Worm (Caenorhabditis elegans) whole organism, L1 larva: ENCODE results near the gene best-24.

Experiments used
- C04F5.9 ChIP-seq: sonication (generic microtip); optimal IDR thresholded peaks from 2 replicates; lab custom pipeline; 2016; ENCODE audit warnings: missing genetic modification characterization, missing compliant biosample characterization
- C34B4.2 ChIP-seq: sonication (generic microtip); optimal IDR thresholded peaks from 2 replicates; lab custom pipeline; 2017; ENCODE audit warnings: mild to moderate bottlenecking, missing genetic modification characterization, missing compliant biosample characterization
- F16B12.6 ChIP-seq: fragments of 150-350 bp; optimal IDR thresholded peaks from 2 replicates; lab custom pipeline; 2014; ENCODE audit warnings: missing biosample characterization, missing genetic modification characterization
- Y116A8C.19 ChIP-seq: sonication (generic microtip); optimal IDR thresholded peaks from 2 replicates; lab custom pipeline; 2016; ENCODE audit warnings: missing compliant biosample characterization, missing genetic modification characterization, borderline replicate concordance
- aha-1 ChIP-seq: fragments of 150-350 bp; optimal IDR thresholded peaks from 2 replicates; lab custom pipeline; 2014; ENCODE audit warnings: missing biosample characterization, missing genetic modification characterization
- alr-1 ChIP-seq: fragments of 200-800 bp; sonication (Bioruptor generic); optimal IDR thresholded peaks from 2 replicates; lab custom pipeline; 2018; ENCODE audit warnings: borderline replicate concordance, mild to moderate bottlenecking, missing genetic modification characterization, missing compliant biosample characterization
- aly-2 ChIP-seq: fragments of 150-350 bp; optimal IDR thresholded peaks from 2 replicates; lab custom pipeline; 2014; ENCODE audit warnings: missing biosample characterization, missing genetic modification characterization
- blmp-1 ChIP-seq: fragments of 150-350 bp; optimal IDR thresholded peaks from 2 replicates; lab custom pipeline; 2014; ENCODE audit warnings: missing biosample characterization, missing genetic modification characterization
- ceh-8 ChIP-seq: fragments of 200-800 bp; sonication (Bioruptor generic); optimal IDR thresholded peaks from 2 replicates; lab custom pipeline; 2018; ENCODE audit warnings: mild to moderate bottlenecking, missing genetic modification characterization, moderate library complexity, missing compliant biosample characterization
- ces-1 ChIP-seq: fragments of 150-350 bp; optimal IDR thresholded peaks from 2 replicates; lab custom pipeline; 2014; ENCODE audit warnings: missing biosample characterization, missing genetic modification reagents, missing genetic modification characterization
- dsc-1 ChIP-seq: sonication (generic microtip); optimal IDR thresholded peaks from 2 replicates; lab custom pipeline; 2016; ENCODE audit warnings: mild to moderate bottlenecking, missing genetic modification characterization, missing compliant biosample characterization
- elt-3 ChIP-seq, 6 experiments: fragments of 150-350 bp in 1 of 6; sonication (generic microtip); optimal IDR thresholded peaks; 2 replicates each; lab custom pipeline; 2017 to 2018; ENCODE audit warnings: missing biosample characterization in 6 of 6, missing genetic modification characterization in 6 of 6, inconsistent platforms in 1 of 6
- ets-5 ChIP-seq: fragments of 200-800 bp; sonication (Bioruptor generic); IDR thresholded peaks from 2 replicates; pipeline ENCODE4 v1.3.6; 2022; ENCODE audit warnings: missing genetic modification characterization, missing compliant biosample characterization
- fkh-10 ChIP-seq: sonication (generic microtip); optimal IDR thresholded peaks from 2 replicates; lab custom pipeline; 2017; ENCODE audit warnings: missing biosample characterization, missing genetic modification reagents, missing genetic modification characterization
- fkh-4 ChIP-seq: sonication (generic microtip); optimal IDR thresholded peaks from 2 replicates; lab custom pipeline; 2016; ENCODE audit warnings: missing compliant biosample characterization, missing genetic modification characterization, borderline replicate concordance
- fos-1 ChIP-seq: fragments of 150-350 bp; optimal IDR thresholded peaks from 2 replicates; lab custom pipeline; 2014; ENCODE audit warnings: missing biosample characterization, missing genetic modification characterization
- hlh-4 ChIP-seq: sonication (generic microtip); optimal IDR thresholded peaks from 2 replicates; lab custom pipeline; 2016; ENCODE audit warnings: mild to moderate bottlenecking, missing genetic modification characterization, missing compliant biosample characterization
- hpl-2 ChIP-seq: fragments of 150-350 bp; optimal IDR thresholded peaks from 2 replicates; lab custom pipeline; 2014; ENCODE audit warnings: missing biosample characterization, missing genetic modification reagents, missing genetic modification characterization
- irx-1 ChIP-seq: sonication (generic microtip); optimal IDR thresholded peaks from 2 replicates; lab custom pipeline; 2016; ENCODE audit warnings: missing genetic modification characterization, missing compliant biosample characterization
- isw-1 ChIP-seq: fragments of 200-800 bp; sonication (Bioruptor generic); IDR thresholded peaks from 2 replicates; pipeline ENCODE4 v1.3.6; 2022; ENCODE audit warnings: missing genetic modification characterization, missing compliant biosample characterization
- jun-1 ChIP-seq: fragments of 150-350 bp; optimal IDR thresholded peaks from 2 replicates; lab custom pipeline; 2014; ENCODE audit warnings: missing biosample characterization, missing genetic modification reagents, missing genetic modification characterization
- lin-13 ChIP-seq: fragments of 150-350 bp; optimal IDR thresholded peaks from 2 replicates; lab custom pipeline; 2014; ENCODE audit warnings: missing biosample characterization, missing genetic modification reagents, missing genetic modification characterization
- lin-35 ChIP-seq, 2 experiments: fragments of 150-350 bp; optimal IDR thresholded peaks; 2 replicates each; lab custom pipeline; 2014; ENCODE audit warnings: missing biosample characterization in 2 of 2, missing genetic modification characterization in 2 of 2, missing genetic modification reagents in 2 of 2
- lir-3 ChIP-seq: sonication (generic microtip); optimal IDR thresholded peaks from 2 replicates; lab custom pipeline; 2016; ENCODE audit warnings: mild to moderate bottlenecking, missing genetic modification characterization, moderate library complexity, missing compliant biosample characterization; ENCODE audit not compliant: poor library complexity
- mdl-1 ChIP-seq, 2 experiments: fragments of 150-350 bp; optimal IDR thresholded peaks; 2 replicates each; lab custom pipeline; 2014 to 2017; ENCODE audit warnings: missing biosample characterization in 2 of 2, missing genetic modification characterization in 2 of 2, inconsistent platforms in 1 of 2
- nhr-12 ChIP-seq: sonication (generic microtip); optimal IDR thresholded peaks from 2 replicates; lab custom pipeline; 2017; ENCODE audit warnings: missing biosample characterization, missing genetic modification characterization
- nhr-47 ChIP-seq: sonication (generic microtip); optimal IDR thresholded peaks from 2 replicates; lab custom pipeline; 2016; ENCODE audit warnings: mild to moderate bottlenecking, missing genetic modification characterization, moderate library complexity, missing compliant biosample characterization
- nhr-71 ChIP-seq: sonication (generic microtip); optimal IDR thresholded peaks from 2 replicates; lab custom pipeline; 2016; ENCODE audit warnings: mild to moderate bottlenecking, missing genetic modification characterization, moderate library complexity, missing compliant biosample characterization
- nhr-76 ChIP-seq: sonication (generic microtip); optimal IDR thresholded peaks from 2 replicates; lab custom pipeline; 2017; ENCODE audit warnings: missing biosample characterization, missing genetic modification characterization
- nhr-77 ChIP-seq: fragments of 150-350 bp; optimal IDR thresholded peaks from 2 replicates; lab custom pipeline; 2014; ENCODE audit warnings: missing biosample characterization, missing genetic modification characterization
- nhr-84 ChIP-seq: sonication (generic microtip); optimal IDR thresholded peaks from 2 replicates; lab custom pipeline; 2017; ENCODE audit warnings: missing biosample characterization, missing genetic modification characterization
- nhr-85 ChIP-seq: sonication (generic microtip); peaks from one replicate; lab custom pipeline; 2016; ENCODE audit warnings: missing genetic modification characterization, inconsistent platforms, missing compliant biosample characterization
- pag-3 ChIP-seq: sonication (generic microtip); optimal IDR thresholded peaks from 2 replicates; lab custom pipeline; 2017; ENCODE audit warnings: missing genetic modification characterization, mild to moderate bottlenecking, missing compliant biosample characterization, antibody characterized with exemption, borderline replicate concordance; ENCODE audit not compliant: insufficient read depth
- pqm-1 ChIP-seq: sonication (generic microtip); optimal IDR thresholded peaks from 3 replicates; lab custom pipeline; 2017; ENCODE audit warnings: missing biosample characterization, missing genetic modification characterization
- rnt-1 ChIP-seq: sonication (generic microtip); optimal IDR thresholded peaks from 2 replicates; lab custom pipeline; 2016; ENCODE audit warnings: mild to moderate bottlenecking, missing genetic modification characterization, moderate library complexity, missing compliant biosample characterization
- skn-1 ChIP-seq: fragments of 150-350 bp; optimal IDR thresholded peaks from 2 replicates; lab custom pipeline; 2014; ENCODE audit warnings: missing biosample characterization, missing genetic modification characterization
- snu-23 ChIP-seq: sonication (generic microtip); optimal IDR thresholded peaks from 2 replicates; lab custom pipeline; 2016; ENCODE audit warnings: missing genetic modification characterization, missing compliant biosample characterization
- sox-4 ChIP-seq: sonication (generic microtip); optimal IDR thresholded peaks from 2 replicates; lab custom pipeline; 2016; ENCODE audit warnings: missing genetic modification characterization, missing compliant biosample characterization
- sup-37 ChIP-seq: fragments of 200-800 bp; sonication (Bioruptor generic); optimal IDR thresholded peaks from 2 replicates; lab custom pipeline; 2018; ENCODE audit warnings: mild to moderate bottlenecking, missing genetic modification characterization, missing compliant biosample characterization
- swsn-7 ChIP-seq: sonication (generic microtip); optimal IDR thresholded peaks from 2 replicates; lab custom pipeline; 2016; ENCODE audit warnings: missing genetic modification characterization, missing compliant biosample characterization
- tbx-2 ChIP-seq: sonication (generic microtip); optimal IDR thresholded peaks from 2 replicates; lab custom pipeline; 2016; ENCODE audit warnings: missing genetic modification characterization, missing compliant biosample characterization
- unc-130 ChIP-seq: fragments of 150-350 bp; optimal IDR thresholded peaks from 2 replicates; lab custom pipeline; 2017; ENCODE audit warnings: missing biosample characterization, missing genetic modification characterization, inconsistent platforms
- unc-86 ChIP-seq: sonication (generic microtip); optimal IDR thresholded peaks from 2 replicates; lab custom pipeline; 2016; ENCODE audit warnings: missing genetic modification characterization, missing compliant biosample characterization
- unc-98 ChIP-seq: fragments of 200-800 bp; sonication (Bioruptor generic); IDR thresholded peaks from 2 replicates; pipeline ENCODE4 v1.3.6; 2022; ENCODE audit warnings: missing genetic modification characterization, missing compliant biosample characterization
- vab-15 ChIP-seq: sonication (generic microtip); optimal IDR thresholded peaks from 2 replicates; lab custom pipeline; 2017; ENCODE audit warnings: missing genotype, mild to moderate bottlenecking, missing genetic modification characterization, missing compliant biosample characterization
- ztf-4 ChIP-seq: fragments of 150-350 bp; optimal IDR thresholded peaks from 2 replicates; lab custom pipeline; 2014; ENCODE audit warnings: missing biosample characterization, missing genetic modification characterization

Gene best-24

DNA sequence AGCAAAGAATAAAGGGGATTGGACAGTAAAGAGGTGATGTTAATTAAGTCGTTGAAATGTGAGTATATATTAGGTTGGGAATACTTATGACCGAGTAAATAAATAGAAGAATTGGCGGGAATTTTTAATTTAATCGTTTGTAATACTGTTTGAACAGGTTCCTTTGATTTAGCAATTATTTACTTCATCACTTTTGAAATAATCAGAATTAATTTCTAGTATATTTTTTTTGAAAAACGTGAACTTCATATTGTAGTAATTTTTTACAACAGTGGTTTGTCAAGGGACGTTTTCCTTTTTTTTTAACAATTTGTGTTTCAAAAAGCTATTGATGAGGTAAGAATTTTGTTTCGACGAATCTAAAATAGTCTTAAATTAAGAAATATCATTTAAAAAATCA, 21.4 kb downstream of the best-24 start, which contains the start of gene C29E4.17:
TSS of gene C29E4.17 (plus strand) at position 301 of the 400 bp plus-strand sequence.
- TF ChIP-seq nhr-84 (tag; lab: Kevin White, UChicago) (no peak), lin-35 (GFP tag; optimal IDR thresholded peaks at IDR 0.05; lab: Kevin White, UChicago) (no peak), sox-4 (tag; lab: Kevin White, UChicago) (no peak), hlh-4 (tag; lab: Kevin White, UChicago) (no peak), lir-3 (no peak), tbx-2 (tag; lab: Kevin White, UChicago) (no peak), nhr-77 (no peak), nhr-76 (tag; lab: Kevin White, UChicago) (no peak), mdl-1 (tag; optimal IDR thresholded peaks at IDR 0.05; lab: Kevin White, UChicago) (no peak), nhr-71 (tag; lab: Kevin White, UChicago) (no peak), fkh-4 (tag; lab: Kevin White, UChicago) (no peak), nhr-85 (tag; lab: Kevin White, UChicago) (no peak), elt-3 (tag; optimal IDR thresholded peaks at IDR 0.05; lab: Kevin White, UChicago) (no peak), ceh-8 (GFP tag; lab: Kevin White, UChicago) (no peak), ztf-4 (tag; lab: Kevin White, UChicago) (no peak), nhr-47 (tag; lab: Kevin White, UChicago) (no peak)

DNA sequence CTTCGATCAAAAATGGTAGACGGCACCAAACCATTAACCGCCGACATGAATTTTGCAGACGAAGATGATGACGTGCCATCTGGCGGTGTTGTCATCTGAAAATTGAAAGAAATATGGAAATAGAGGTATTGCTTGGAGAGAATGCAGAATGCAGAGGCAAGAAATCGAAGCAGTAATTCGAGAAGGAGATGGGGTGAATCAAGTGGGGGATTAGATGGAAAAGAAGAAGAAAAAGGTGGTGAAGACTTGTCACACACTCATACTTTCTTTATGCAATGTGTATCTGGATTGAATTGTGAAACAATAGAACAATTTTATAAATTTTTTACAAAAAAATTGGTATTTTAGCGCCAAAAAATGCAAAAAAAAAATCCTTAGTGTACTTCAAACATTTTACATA, 24.0 kb downstream of the best-24 start, which contains the start of gene tag-250:
TSS of gene tag-250 (minus strand) at position 101 of the 400 bp plus-strand sequence.
- TF ChIP-seq swsn-7 (tag; lab: Kevin White, UChicago) (no peak), sox-4 (tag; lab: Kevin White, UChicago) (no peak), nhr-76 (tag; lab: Kevin White, UChicago) (no peak), aly-2 (tag; lab: Kevin White, UChicago) (no peak), lin-13 (GFP tag; lab: Kevin White, UChicago) (no peak), snu-23 (GFP tag; lab: Kevin White, UChicago) (no peak), lin-35 (GFP tag; optimal IDR thresholded peaks at IDR 0.05; lab: Kevin White, UChicago) (no peak), vab-15 (tag; lab: Kevin White, UChicago) (no peak), sup-37 (GFP tag; lab: Kevin White, UChicago) (no peak), alr-1 (tag; lab: Kevin White, UChicago) (no peak), C04F5.9 (no peak), unc-130 (tag; lab: Kevin White, UChicago) (no peak), ces-1 (GFP tag; lab: Kevin White, UChicago) (no peak), fos-1 (no peak), isw-1 (GFP tag; lab: Robert Waterston, UW) (no peak)

DNA sequence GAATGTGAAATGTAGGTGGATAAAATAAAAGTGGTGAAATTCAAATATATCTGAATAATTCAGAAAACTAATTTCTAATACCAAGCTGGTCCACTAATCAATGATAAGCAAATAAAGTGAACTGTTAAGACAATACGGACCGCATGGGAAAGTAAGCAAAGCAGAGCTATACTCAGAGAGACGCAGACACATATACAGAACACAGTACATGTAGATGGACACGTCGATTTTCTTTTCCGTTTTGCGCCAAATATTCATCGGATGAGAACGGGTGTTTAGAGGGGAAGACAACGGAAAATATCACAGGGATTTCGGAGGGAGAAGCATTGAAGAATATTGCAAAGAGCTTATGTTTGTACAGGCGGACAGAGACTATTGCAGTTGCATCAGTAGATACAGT, 25.1 kb downstream of the best-24 start:
- TF ChIP-seq F16B12.6 (no peak), jun-1 (tag; lab: Kevin White, UChicago) (no peak), blmp-1 (tag; lab: Kevin White, UChicago) (peak; percentile 27)
- TF ChIP-seq, all 84 proteins: peak for 1

DNA sequence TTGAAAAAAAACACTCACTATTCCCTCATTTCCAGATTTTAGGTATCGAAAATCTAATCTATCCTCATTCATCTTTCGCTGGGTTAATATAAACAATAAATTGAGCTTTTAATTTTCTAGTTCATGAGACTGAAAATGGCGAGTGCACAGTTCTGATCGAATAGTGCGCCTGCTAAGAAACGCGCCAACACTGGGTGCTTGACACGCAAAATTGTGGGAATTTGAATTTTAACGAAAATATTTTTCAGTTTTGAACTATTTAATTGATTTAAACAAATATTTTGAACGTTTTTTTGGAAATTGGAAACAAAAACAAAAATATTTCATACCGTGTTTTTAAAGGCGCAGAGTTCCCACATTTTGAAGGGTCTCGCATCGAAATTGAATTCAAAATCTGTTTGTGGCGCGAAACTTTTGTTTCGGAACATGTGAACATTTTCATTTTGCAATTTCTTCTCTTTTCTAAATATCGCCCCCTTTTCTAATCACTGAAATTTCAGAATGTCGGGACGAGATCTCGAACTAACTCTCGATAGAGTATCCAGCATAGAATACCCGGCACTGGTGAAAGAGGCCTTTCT, 27.8 kb downstream of the best-24 start, which contains the start of the genes C29E4.13 and npp-15:
TSS of gene C29E4.13 (minus strand) at position 169 of the 581 bp plus-strand sequence.
TSS of gene npp-15 (plus strand) at position 495 of the 581 bp plus-strand sequence.
- TF ChIP-seq elt-3 (tag; optimal IDR thresholded peaks at IDR 0.05; lab: Kevin White, UChicago) (no peak), snu-23 (GFP tag; lab: Kevin White, UChicago) (peak; percentile 63), lin-35 (GFP tag; optimal IDR thresholded peaks at IDR 0.05; lab: Kevin White, UChicago) (peak; percentile 74 to 87), ets-5 (no peak), skn-1 (tag; lab: Kevin White, UChicago) (peak; percentile 24), ces-1 (GFP tag; lab: Kevin White, UChicago) (no peak), swsn-7 (tag; lab: Kevin White, UChicago) (peak; percentile 34), nhr-84 (tag; lab: Kevin White, UChicago) (no peak), C34B4.2 (tag; lab: Kevin White, UChicago) (no peak), rnt-1 (peak; percentile 64), aha-1 (no peak), hpl-2 (GFP tag; lab: Kevin White, UChicago) (no peak), unc-130 (tag; lab: Kevin White, UChicago) (no peak), pag-3 (tag; lab: Kevin White, UChicago) (no peak), blmp-1 (tag; lab: Kevin White, UChicago) (peak; percentile 33), unc-98 (GFP tag; lab: Robert Waterston, UW) (no peak), pqm-1 (no peak), Y116A8C.19 (no peak), unc-86 (tag; lab: Kevin White, UChicago) (peak; percentile 15), fkh-10 (GFP tag; lab: Kevin White, UChicago) (no peak), ceh-8 (GFP tag; lab: Kevin White, UChicago) (no peak), nhr-12 (no peak), irx-1 (tag; lab: Kevin White, UChicago) (no peak), dsc-1 (no peak)
